Worm (Caenorhabditis elegans) whole organism, early embryonic: Measurements from ENCODE around the gene cutl-27.

Source experiments
- B0310.2 ChIP-seq: sonication (generic microtip); optimal IDR thresholded peaks from 2 replicates; lab custom pipeline; 2016; ENCODE audit warnings: mild to moderate bottlenecking, missing genetic modification characterization, missing compliant biosample characterization
- F13C5.2 ChIP-seq: sonication (generic microtip); optimal IDR thresholded peaks from 2 replicates; lab custom pipeline; 2017; ENCODE audit warnings: mild to moderate bottlenecking, missing genetic modification characterization, inconsistent platforms, missing compliant biosample characterization
- aly-1 ChIP-seq: sonication (generic microtip); optimal IDR thresholded peaks from 2 replicates; lab custom pipeline; 2016; ENCODE audit warnings: missing genetic modification characterization, missing compliant biosample characterization
- ama-1 ChIP-seq: fragments of 150-350 bp; optimal IDR thresholded peaks from 2 replicates; lab custom pipeline; 2014
- ceh-13 ChIP-seq: fragments of 200-800 bp; sonication (Bioruptor generic); optimal IDR thresholded peaks from 2 replicates; lab custom pipeline; 2018; ENCODE audit warnings: mild to moderate bottlenecking, missing genetic modification characterization, missing compliant biosample characterization
- ceh-36 ChIP-seq: sonication (generic microtip); optimal IDR thresholded peaks from 2 replicates; lab custom pipeline; 2016; ENCODE audit warnings: missing genetic modification characterization, inconsistent platforms, missing compliant biosample characterization
- ets-7 ChIP-seq: sonication (generic microtip); optimal IDR thresholded peaks from 2 replicates; lab custom pipeline; 2016; ENCODE audit warnings: missing genotype, missing genetic modification characterization, missing compliant biosample characterization
- flt-1 ChIP-seq: fragments of 200-800 bp; sonication (Bioruptor generic); IDR thresholded peaks from 2 replicates; pipeline ENCODE4 v1.3.6; 2022; ENCODE audit warnings: missing genetic modification characterization, missing compliant biosample characterization
- hmbx-1 ChIP-seq: sonication (generic microtip); optimal IDR thresholded peaks from 2 replicates; lab custom pipeline; 2016; ENCODE audit warnings: mild to moderate bottlenecking, missing genetic modification characterization, missing compliant biosample characterization
- hmg-4 ChIP-seq: fragments of 200-800 bp; sonication (Bioruptor generic); optimal IDR thresholded peaks from 2 replicates; lab custom pipeline; 2018; ENCODE audit warnings: mild to moderate bottlenecking, missing genetic modification characterization, missing compliant biosample characterization
- hnd-1 ChIP-seq: sonication (generic microtip); optimal IDR thresholded peaks from 2 replicates; lab custom pipeline; 2016; ENCODE audit warnings: missing genetic modification characterization, missing compliant biosample characterization
- pes-1 ChIP-seq: fragments of 200-800 bp; sonication (Bioruptor generic); IDR thresholded peaks from 2 replicates; pipeline ENCODE4 v1.3.6; 2022; ENCODE audit warnings: missing genetic modification reagents, missing genetic modification characterization, missing compliant biosample characterization
- scrt-1 ChIP-seq: fragments of 200-800 bp; sonication (Bioruptor generic); IDR thresholded peaks from 2 replicates; pipeline ENCODE4 v1.3.6; 2022; ENCODE audit warnings: missing genetic modification characterization, missing compliant biosample characterization
- sea-1 ChIP-seq: fragments of 200-800 bp; sonication (Bioruptor generic); conservative IDR thresholded peaks from 2 replicates; pipeline ENCODE4 v1.3.6; 2022; ENCODE audit warnings: missing genetic modification characterization, missing compliant biosample characterization
- tbx-11 ChIP-seq: fragments of 200-800 bp; sonication (Bioruptor generic); IDR thresholded peaks from 2 replicates; pipeline ENCODE4 v1.3.6; 2022; ENCODE audit warnings: missing genetic modification characterization, missing compliant biosample characterization
- tbx-37 ChIP-seq: fragments of 200-800 bp; sonication (Bioruptor generic); conservative IDR thresholded peaks from 2 replicates; pipeline ENCODE4 v1.3.6; 2022; ENCODE audit warnings: missing genetic modification reagents, missing genetic modification characterization, missing compliant biosample characterization
- tra-4 ChIP-seq: sonication (generic microtip); optimal IDR thresholded peaks from 2 replicates; lab custom pipeline; 2017; ENCODE audit warnings: missing genetic modification characterization, missing compliant biosample characterization

cutl-27 gene

DNA sequence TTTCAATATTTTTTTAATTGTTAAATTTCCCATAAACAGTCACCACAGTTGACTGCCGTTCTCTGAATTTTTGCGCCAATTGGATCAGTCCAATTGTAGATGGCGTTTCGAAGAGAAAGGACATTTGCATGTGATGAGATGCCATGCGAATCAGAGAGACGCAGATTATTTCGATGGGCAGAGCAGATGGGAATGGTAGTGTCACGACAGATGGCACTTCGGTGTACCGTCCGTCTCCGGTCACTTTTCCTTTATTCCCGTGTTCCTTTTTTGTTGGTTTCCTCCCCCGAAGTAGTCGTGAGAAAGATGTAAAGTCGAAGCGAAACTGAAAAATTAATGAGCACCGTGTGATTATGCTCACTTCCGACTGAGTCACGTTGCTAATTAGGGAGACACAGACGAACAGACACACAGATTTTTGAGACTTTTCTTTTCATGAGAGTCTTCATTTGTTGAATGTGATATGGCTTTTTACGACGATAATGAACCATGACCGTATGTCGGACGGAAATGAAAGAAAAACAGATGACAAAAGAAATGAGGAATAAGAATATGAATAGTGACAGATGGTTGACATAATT is 10.6 kb upstream of the cutl-27 start:
- no peak for TF ChIP-seq tbx-11
- no peak for TF ChIP-seq hnd-1 (tag; lab: Kevin White, UChicago)
- no peak for TF ChIP-seq pes-1
- TF ChIP-seq flt-1 (GFP tag; lab: Robert Waterston, UW) = no peak

DNA sequence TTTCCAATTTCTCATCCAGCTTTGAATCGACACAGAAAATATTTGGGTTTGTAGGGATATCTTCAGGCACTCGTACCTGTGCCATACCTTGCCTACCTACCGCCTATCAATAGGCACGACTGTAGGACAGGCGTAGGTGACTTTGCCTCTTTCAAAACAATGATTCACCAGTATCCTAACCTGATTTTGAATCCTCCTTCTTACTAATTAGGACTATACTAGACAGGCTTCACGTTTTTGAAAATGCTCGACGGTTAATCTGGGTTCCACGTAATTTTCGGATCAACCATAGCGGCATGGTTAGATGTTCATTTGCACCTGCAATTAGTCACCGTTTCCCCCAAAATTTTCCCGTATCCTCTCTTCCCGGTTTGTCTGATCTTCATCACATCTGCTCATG is 9.9 kb upstream of the cutl-27 start:
- TF ChIP-seq F13C5.2 (tag; lab: Kevin White, UChicago) (no peak), ama-1 (no peak), ceh-13 (GFP tag; lab: Kevin White, UChicago) (no peak), aly-1 (tag; lab: Kevin White, UChicago) (no peak), tbx-37 (no peak), scrt-1 (GFP tag; lab: Robert Waterston, UW) (no peak), tra-4 (no peak), flt-1 (GFP tag; lab: Robert Waterston, UW) (no peak), B0310.2 (no peak), tbx-11 (no peak), sea-1 (no peak), hmg-4 (GFP tag; lab: Kevin White, UChicago) (no peak), pes-1 (no peak), ceh-36 (tag; lab: Kevin White, UChicago) (no peak), hmbx-1 (tag; lab: Kevin White, UChicago) (no peak), ets-7 (tag; lab: Kevin White, UChicago) (no peak), hnd-1 (tag; lab: Kevin White, UChicago) (no peak)

- TF ChIP-seq B0310.2 (no peak), aly-1 (tag; lab: Kevin White, UChicago) (peak; percentile 32), sea-1 (no peak), tbx-11 (no peak), hmbx-1 (tag; lab: Kevin White, UChicago) (no peak), scrt-1 (GFP tag; lab: Robert Waterston, UW) (0 out of 2 replicates have a peak, but pooled peaks have one; percentile 41), hmg-4 (GFP tag; lab: Kevin White, UChicago) (no peak), F13C5.2 (tag; lab: Kevin White, UChicago) (no peak)
These were observed 7.3 kb upstream of the cutl-27 start for ce11 chrIV:11871083-11871482.

- TF ChIP-seq hmg-4 (GFP tag; lab: Kevin White, UChicago) (peak; percentile 42), B0310.2 (no peak)
These were observed 6.5 kb upstream of the cutl-27 start for ce11 chrIV:11871898-11872297.

ce11 chrIV:11877674-11878073 is 675 bp upstream of the cutl-27 start, which contains the start of gene pph-2:
Gene pph-2 (minus strand): TSS chrIV:11877774.
- no peak for TF ChIP-seq B0310.2
- no peak for TF ChIP-seq hnd-1 (tag; lab: Kevin White, UChicago)
- no peak for TF ChIP-seq scrt-1 (GFP tag; lab: Robert Waterston, UW)
- TF ChIP-seq tra-4 = no peak

ce11 chrIV:11882534-11882933 is 4.2 kb downstream of the cutl-27 start:
- TF ChIP-seq hnd-1 (tag; lab: Kevin White, UChicago) (no peak), ceh-36 (tag; lab: Kevin White, UChicago) (no peak), B0310.2 (no peak), ama-1 (no peak), F13C5.2 (tag; lab: Kevin White, UChicago) (no peak), hmbx-1 (tag; lab: Kevin White, UChicago) (no peak)

ce11 chrIV:11883478-11883877 is 5.1 kb downstream of the cutl-27 start:
- TF ChIP-seq ceh-13 (GFP tag; lab: Kevin White, UChicago) (no peak), pes-1 (no peak), sea-1 (no peak), hnd-1 (tag; lab: Kevin White, UChicago) (no peak), hmbx-1 (tag; lab: Kevin White, UChicago) (no peak), tra-4 (no peak), scrt-1 (GFP tag; lab: Robert Waterston, UW) (no peak), tbx-11 (no peak), tbx-37 (no peak), ama-1 (no peak), B0310.2 (no peak), aly-1 (tag; lab: Kevin White, UChicago) (no peak), ceh-36 (tag; lab: Kevin White, UChicago) (no peak), hmg-4 (GFP tag; lab: Kevin White, UChicago) (no peak), F13C5.2 (tag; lab: Kevin White, UChicago) (no peak)

DNA sequence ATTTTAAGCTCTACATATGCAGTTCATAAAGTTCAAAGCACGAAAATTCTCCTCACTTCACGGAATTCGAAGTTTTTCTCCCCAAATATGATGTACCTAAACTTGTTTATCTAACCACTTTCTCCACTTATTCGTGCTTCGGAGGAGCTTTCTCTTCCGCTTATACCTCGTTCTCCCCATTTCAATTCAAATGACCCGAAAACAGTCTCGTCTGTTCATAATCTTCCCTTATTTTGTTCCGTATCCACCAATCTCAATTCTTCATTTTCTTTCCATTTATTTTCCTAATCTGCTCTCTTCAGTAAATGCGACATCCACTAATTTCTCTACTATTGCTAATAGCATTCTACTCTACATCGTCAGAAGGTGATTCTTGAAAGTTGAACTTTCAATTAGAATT is 7.0 kb downstream of the cutl-27 start, which contains the start of gene let-653:
Gene let-653 (plus strand): TSS at position 301 of the 400 bp plus-strand sequence.
- TF ChIP-seq pes-1 = no peak
- no peak for TF ChIP-seq B0310.2
- TF ChIP-seq ceh-13 (GFP tag; lab: Kevin White, UChicago) = no peak
- TF ChIP-seq hnd-1 (tag; lab: Kevin White, UChicago) = no peak
- TF ChIP-seq aly-1 (tag; lab: Kevin White, UChicago) = no peak
- no peak for TF ChIP-seq ceh-36 (tag; lab: Kevin White, UChicago)
- TF ChIP-seq tra-4 = no peak
- TF ChIP-seq scrt-1 (GFP tag; lab: Robert Waterston, UW) = no peak
- no peak for TF ChIP-seq F13C5.2 (tag; lab: Kevin White, UChicago)
- TF ChIP-seq hmbx-1 (tag; lab: Kevin White, UChicago) = no peak
- TF ChIP-seq ama-1 = no peak
- TF ChIP-seq sea-1 = no peak
- no peak for TF ChIP-seq hmg-4 (GFP tag; lab: Kevin White, UChicago)

DNA sequence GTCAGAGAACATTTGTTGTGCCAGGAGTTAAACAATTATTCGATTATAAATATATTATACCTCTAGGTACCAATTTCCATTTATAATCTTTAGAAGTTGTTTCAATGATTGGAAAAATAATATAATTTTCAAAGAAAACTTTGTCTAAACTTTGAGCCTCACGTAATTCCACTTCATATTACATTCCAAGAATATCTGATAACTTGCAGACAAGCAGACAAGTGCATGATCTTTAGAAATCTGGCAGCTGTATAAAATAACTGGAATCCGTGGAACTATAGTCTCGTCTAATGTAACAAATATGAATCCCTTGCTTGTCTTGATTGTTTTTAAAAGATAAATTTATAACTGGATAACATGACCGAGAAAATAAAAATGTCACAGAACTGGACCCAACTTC is 14.2 kb downstream of the cutl-27 start:
- TF ChIP-seq hmg-4 (GFP tag; lab: Kevin White, UChicago) = no peak
- TF ChIP-seq tbx-11 = no peak
- TF ChIP-seq aly-1 (tag; lab: Kevin White, UChicago) = no peak
- TF ChIP-seq ceh-13 (GFP tag; lab: Kevin White, UChicago) = no peak
- no peak for TF ChIP-seq flt-1 (GFP tag; lab: Robert Waterston, UW)
- TF ChIP-seq pes-1 = no peak
- no peak for TF ChIP-seq tbx-37
- no peak for TF ChIP-seq tra-4
- no peak for TF ChIP-seq ets-7 (tag; lab: Kevin White, UChicago)
- no peak for TF ChIP-seq hnd-1 (tag; lab: Kevin White, UChicago)
- no peak for TF ChIP-seq scrt-1 (GFP tag; lab: Robert Waterston, UW)
- TF ChIP-seq ceh-36 (tag; lab: Kevin White, UChicago) = no peak
- TF ChIP-seq F13C5.2 (tag; lab: Kevin White, UChicago) = no peak
- TF ChIP-seq hmbx-1 (tag; lab: Kevin White, UChicago) = no peak
- no peak for TF ChIP-seq B0310.2
